Fruit fly (Drosophila melanogaster) whole organism, embryonic: Measurements from ENCODE around the gene CG31245.

Source experiments
- Ada2b ChIP-seq: fragments of 200-800 bp; sonication (Bioruptor generic); IDR thresholded peaks from 2 replicates; pipeline ENCODE4 v1.3.6; 2022; ENCODE audit warnings: missing biosample characterization, missing genetic modification characterization
- Atf6 ChIP-seq: fragments of 200-800 bp; sonication (Bioruptor generic); IDR thresholded peaks from 2 replicates; pipeline ENCODE4 v1.3.6; 2022; ENCODE audit warnings: missing biosample characterization, missing genetic modification characterization
- CG10462 ChIP-seq: fragments of 200-800 bp; sonication (Bioruptor generic); optimal IDR thresholded peaks from 2 replicates; lab custom pipeline; 2016; ENCODE audit warnings: missing biosample characterization, missing genetic modification characterization
- CG10959 ChIP-seq: fragments of 200-800 bp; sonication (Bioruptor generic); IDR thresholded peaks from 2 replicates; pipeline ENCODE4 v1.3.6; 2022; ENCODE audit warnings: missing biosample characterization, missing genetic modification characterization
- CG13287 ChIP-seq: fragments of 200-800 bp; sonication (Bioruptor generic); IDR thresholded peaks from 2 replicates; pipeline ENCODE4 v1.3.6; 2022; ENCODE audit warnings: missing biosample characterization, missing genetic modification characterization; ENCODE audit not compliant: partially characterized antibody
- CG15514 ChIP-seq: fragments of 200-800 bp; sonication (Bioruptor generic); optimal IDR thresholded peaks from 3 replicates; lab custom pipeline; 2017; ENCODE audit warnings: missing biosample characterization, missing genetic modification characterization, mild to moderate bottlenecking, moderate library complexity, missing genetic modification reagents
- CG15601 ChIP-seq: fragments of 200-800 bp; sonication (Bioruptor generic); optimal IDR thresholded peaks from 3 replicates; lab custom pipeline; 2019; ENCODE audit warnings: missing biosample characterization, mild to moderate bottlenecking, missing genetic modification characterization, moderate library complexity
- CG17359 ChIP-seq: fragments of 200-800 bp; sonication (Bioruptor generic); optimal IDR thresholded peaks from 3 replicates; lab custom pipeline; 2018; ENCODE audit warnings: missing biosample characterization, mild to moderate bottlenecking, missing genetic modification characterization, moderate library complexity
- CG17912 ChIP-seq: fragments of 200-800 bp; sonication (Bioruptor generic); optimal IDR thresholded peaks from 2 replicates; lab custom pipeline; 2018; ENCODE audit warnings: missing biosample characterization, mild to moderate bottlenecking, missing genetic modification characterization
- CG2199 ChIP-seq: fragments of 200-800 bp; sonication (Bioruptor generic); IDR thresholded peaks from 3 replicates; pipeline ENCODE4 v1.3.6; 2022; ENCODE audit warnings: missing biosample characterization, missing genetic modification characterization
- CG31441 ChIP-seq: fragments of 200-800 bp; sonication (Bioruptor generic); IDR thresholded peaks from 2 replicates; pipeline ENCODE4 v1.3.6; 2022; ENCODE audit warnings: missing biosample characterization, missing genetic modification characterization
- CG4820 ChIP-seq: fragments of 200-800 bp; sonication (Bioruptor generic); optimal IDR thresholded peaks from 3 replicates; lab custom pipeline; 2016; ENCODE audit warnings: missing biosample characterization, missing genetic modification characterization
- CG6175 ChIP-seq: fragments of 200-800 bp; sonication (Bioruptor generic); IDR thresholded peaks from 3 replicates; pipeline ENCODE4 v1.3.6; 2022; ENCODE audit warnings: missing biosample characterization, missing genetic modification characterization
- CG6272 ChIP-seq: fragments of 200-800 bp; sonication (Bioruptor generic); IDR thresholded peaks from 2 replicates; pipeline ENCODE4 v1.3.6; 2022; ENCODE audit warnings: missing biosample characterization, missing genetic modification characterization
- CG6689 ChIP-seq: fragments of 200-800 bp; sonication (Bioruptor generic); IDR thresholded peaks from 2 replicates; pipeline ENCODE4 v1.3.6; 2022; ENCODE audit warnings: missing biosample characterization, missing genetic modification characterization
- CG7372 ChIP-seq: fragments of 200-800 bp; sonication (Bioruptor generic); IDR thresholded peaks from 2 replicates; pipeline ENCODE4 v1.3.6; 2022; ENCODE audit warnings: missing biosample characterization, missing genetic modification characterization
- Dbx ChIP-seq: fragments of 200-800 bp; sonication (Bioruptor generic); IDR thresholded peaks from 3 replicates; pipeline ENCODE4 v1.3.6; 2022; ENCODE audit warnings: missing biosample characterization, missing genetic modification characterization
- Dip3 ChIP-seq: fragments of 200-800 bp; sonication (Bioruptor generic); optimal IDR thresholded peaks from 3 replicates; lab custom pipeline; 2016; ENCODE audit warnings: missing biosample characterization, missing genetic modification characterization
- Dll ChIP-seq: fragments of 200-800 bp; sonication (Bioruptor generic); IDR thresholded peaks from 4 replicates; pipeline ENCODE4 v1.3.6; 2022; ENCODE audit warnings: missing biosample characterization, missing genetic modification characterization; ENCODE audit not compliant: partially characterized antibody
- Kr ChIP-seq: fragments of 200-800 bp; sonication (Bioruptor generic); optimal IDR thresholded peaks from 2 replicates; lab custom pipeline; 2017; ENCODE audit warnings: missing biosample characterization, mild to moderate bottlenecking, missing genetic modification characterization
- MBD-R2 ChIP-seq: fragments of 200-800 bp; sonication (Bioruptor generic); IDR thresholded peaks from 2 replicates; pipeline ENCODE4 v1.3.6; 2022; ENCODE audit warnings: missing biosample characterization, missing genetic modification characterization
- Scr ChIP-seq: fragments of 200-800 bp; sonication (Bioruptor generic); IDR thresholded peaks from 2 replicates; pipeline ENCODE4 v1.3.6; 2022; ENCODE audit warnings: missing biosample characterization, missing genetic modification characterization; ENCODE audit not compliant: partially characterized antibody
- Sry-β ChIP-seq: fragments of 200-800 bp; sonication (Bioruptor generic); optimal IDR thresholded peaks from 2 replicates; lab custom pipeline; 2018; ENCODE audit warnings: missing biosample characterization, mild to moderate bottlenecking, missing genetic modification characterization, moderate library complexity
- Sry-δ ChIP-seq: fragments of 200-800 bp; sonication (Bioruptor generic); optimal IDR thresholded peaks from 2 replicates; lab custom pipeline; 2016; ENCODE audit warnings: missing biosample characterization, missing genetic modification characterization
- Taf1 ChIP-seq: fragments of 200-800 bp; sonication (Bioruptor generic); IDR thresholded peaks from 2 replicates; pipeline ENCODE4 v1.3.6; 2022; ENCODE audit warnings: missing biosample characterization, missing genetic modification characterization
- Usf ChIP-seq: fragments of 200-800 bp; sonication (Bioruptor generic); optimal IDR thresholded peaks from 2 replicates; lab custom pipeline; 2017; ENCODE audit warnings: missing genotype, missing biosample characterization, missing genetic modification characterization
- az2 ChIP-seq: fragments of 200-800 bp; sonication (Bioruptor generic); optimal IDR thresholded peaks from 3 replicates; lab custom pipeline; 2016; ENCODE audit warnings: missing biosample characterization, missing genetic modification characterization
- bbx ChIP-seq: fragments of 200-800 bp; sonication (Bioruptor generic); IDR thresholded peaks from 2 replicates; pipeline ENCODE4 v1.3.6; 2022; ENCODE audit warnings: missing biosample characterization, missing genetic modification characterization; ENCODE audit not compliant: partially characterized antibody
- chinmo ChIP-seq: fragments of 200-800 bp; sonication (Bioruptor generic); IDR thresholded peaks from 4 replicates; pipeline ENCODE4 v1.3.6; 2022; ENCODE audit warnings: missing biosample characterization, missing genetic modification characterization; ENCODE audit not compliant: partially characterized antibody
- chn ChIP-seq: fragments of 200-800 bp; sonication (Bioruptor generic); optimal IDR thresholded peaks from 2 replicates; lab custom pipeline; 2016; ENCODE audit warnings: missing biosample characterization, missing genetic modification characterization
- crol ChIP-seq: fragments of 200-800 bp; sonication (Bioruptor generic); IDR thresholded peaks from 2 replicates; pipeline ENCODE4 v1.3.6; 2022; ENCODE audit warnings: missing biosample characterization, missing genetic modification characterization
- da ChIP-seq: fragments of 200-800 bp; sonication (Bioruptor generic); optimal IDR thresholded peaks from 2 replicates; lab custom pipeline; 2016; ENCODE audit warnings: missing biosample characterization, missing genetic modification characterization
- dimm ChIP-seq: fragments of 200-800 bp; sonication (Bioruptor generic); IDR thresholded peaks from 2 replicates; pipeline ENCODE4 v1.3.6; 2022; ENCODE audit warnings: missing biosample characterization, missing genetic modification characterization
- ems ChIP-seq: fragments of 200-800 bp; sonication (Bioruptor generic); optimal IDR thresholded peaks from 3 replicates; lab custom pipeline; 2016; ENCODE audit warnings: missing biosample characterization, missing genetic modification characterization
- fd3F ChIP-seq: fragments of 200-800 bp; sonication (Bioruptor generic); optimal IDR thresholded peaks from 2 replicates; lab custom pipeline; 2018; ENCODE audit warnings: missing biosample characterization, mild to moderate bottlenecking, missing genetic modification characterization, moderate library complexity
- ftz-f1 ChIP-seq: fragments of 200-800 bp; sonication (Bioruptor generic); optimal IDR thresholded peaks from 2 replicates; lab custom pipeline; 2016; ENCODE audit warnings: missing biosample characterization, missing genetic modification characterization
- fu2 ChIP-seq: fragments of 200-800 bp; sonication (Bioruptor generic); optimal IDR thresholded peaks from 2 replicates; lab custom pipeline; 2016; ENCODE audit warnings: missing biosample characterization, missing genetic modification characterization
- grn ChIP-seq: fragments of 200-800 bp; sonication (Bioruptor generic); optimal IDR thresholded peaks from 3 replicates; lab custom pipeline; 2017; ENCODE audit warnings: missing biosample characterization, missing genetic modification characterization
- her ChIP-seq: fragments of 200-800 bp; sonication (Bioruptor generic); optimal IDR thresholded peaks from 2 replicates; lab custom pipeline; 2016; ENCODE audit warnings: missing biosample characterization, missing genetic modification characterization
- jing ChIP-seq: fragments of 200-800 bp; sonication (Bioruptor generic); optimal IDR thresholded peaks from 2 replicates; lab custom pipeline; 2018; ENCODE audit warnings: missing biosample characterization, mild to moderate bottlenecking, missing genetic modification characterization
- luna ChIP-seq: fragments of 200-800 bp; sonication (Bioruptor generic); optimal IDR thresholded peaks from 2 replicates; lab custom pipeline; 2016; ENCODE audit warnings: missing biosample characterization, missing genetic modification characterization
- mam ChIP-seq: fragments of 200-800 bp; sonication (Bioruptor generic); optimal IDR thresholded peaks from 3 replicates; lab custom pipeline; 2016; ENCODE audit warnings: missing biosample characterization, missing genetic modification characterization
- pb ChIP-seq: fragments of 200-800 bp; sonication (Bioruptor generic); optimal IDR thresholded peaks from 3 replicates; lab custom pipeline; 2016; ENCODE audit warnings: missing biosample characterization, missing genetic modification characterization
- pho ChIP-seq: fragments of 200-800 bp; sonication (Bioruptor generic); optimal IDR thresholded peaks from 2 replicates; lab custom pipeline; 2016; ENCODE audit warnings: missing biosample characterization, missing genetic modification characterization
- pzg ChIP-seq: fragments of 200-800 bp; sonication (Bioruptor generic); optimal IDR thresholded peaks from 3 replicates; lab custom pipeline; 2018; ENCODE audit warnings: missing biosample characterization, mild to moderate bottlenecking, missing genetic modification characterization, moderate library complexity
- sd ChIP-seq: fragments of 200-800 bp; sonication (Bioruptor generic); optimal IDR thresholded peaks from 3 replicates; lab custom pipeline; 2018; ENCODE audit warnings: missing biosample characterization, mild to moderate bottlenecking, missing genetic modification characterization, moderate library complexity
- sens-2 ChIP-seq: fragments of 200-800 bp; sonication (Bioruptor generic); IDR thresholded peaks from 2 replicates; pipeline ENCODE4 v1.3.6; 2022; ENCODE audit warnings: missing biosample characterization, missing genetic modification characterization
- slbo ChIP-seq: fragments of 200-800 bp; sonication (Bioruptor generic); IDR thresholded peaks from 2 replicates; pipeline ENCODE4 v1.3.6; 2022; ENCODE audit warnings: missing biosample characterization, missing genetic modification characterization
- slp2 ChIP-seq: fragments of 200-800 bp; sonication (Bioruptor generic); optimal IDR thresholded peaks from 2 replicates; lab custom pipeline; 2016; ENCODE audit warnings: missing biosample characterization, missing genetic modification characterization
- sna ChIP-seq: fragments of 200-800 bp; sonication (Bioruptor generic); IDR thresholded peaks from 2 replicates; pipeline ENCODE4 v1.3.6; 2022; ENCODE audit warnings: missing biosample characterization, missing genetic modification characterization; ENCODE audit not compliant: partially characterized antibody
- zen2 ChIP-seq: fragments of 200-800 bp; sonication (Bioruptor generic); IDR thresholded peaks from 3 replicates; pipeline ENCODE4 v1.3.6; 2022; ENCODE audit warnings: missing biosample characterization, missing genetic modification characterization; ENCODE audit not compliant: partially characterized antibody
- zf30C ChIP-seq: fragments of 200-800 bp; sonication (Bioruptor generic); optimal IDR thresholded peaks from 3 replicates; lab custom pipeline; 2018; ENCODE audit warnings: missing biosample characterization, mild to moderate bottlenecking, missing genetic modification characterization

CG31245 gene

dm6 chr3R:19404296-19404695 is 27.3 kb upstream of the CG31245 start:
- TF ChIP-seq CG31441 (GFP tag; lab: Robert Waterston, UW), result no peak
- TF ChIP-seq dimm, result no peak
- TF ChIP-seq crol, result no peak
- 0 out of 2 replicates have a peak, but pooled peaks have one; percentile 23 for TF ChIP-seq bbx (GFP tag; lab: Robert Waterston, UW)
- TF ChIP-seq Usf (GFP tag; lab: Kevin White, UChicago), result no peak
- TF ChIP-seq CG10959 (GFP tag; lab: Robert Waterston, UW), result no peak
- no peak for TF ChIP-seq az2 (GFP tag; lab: Kevin White, UChicago)
- TF ChIP-seq CG17359, result no peak
- TF ChIP-seq luna (GFP tag; lab: Kevin White, UChicago), result no peak
- TF ChIP-seq zen2, result 0 out of 3 replicates have a peak, but pooled peaks have one; percentile 22
- no peak for TF ChIP-seq CG10462 (GFP tag; lab: Kevin White, UChicago)
- TF ChIP-seq CG15601 (tag; lab: Kevin White, UChicago), result no peak
- no peak for TF ChIP-seq Dbx (GFP tag; lab: Robert Waterston, UW)
- no peak for TF ChIP-seq CG4820 (GFP tag; lab: Kevin White, UChicago)
- TF ChIP-seq grn (GFP tag; lab: Kevin White, UChicago), result no peak
- TF ChIP-seq CG13287 (GFP tag; lab: Robert Waterston, UW), result peak; percentile 15; the same call in 1 of the 2 replicates
- TF ChIP-seq Ada2b (GFP tag; lab: Robert Waterston, UW), result no peak
- 0 out of 4 replicates have a peak, but pooled peaks have one; percentile 35 for TF ChIP-seq Dll (GFP tag; lab: Robert Waterston, UW)
- peak; percentile 63 for TF ChIP-seq MBD-R2 (GFP tag; lab: Robert Waterston, UW)
- no peak for TF ChIP-seq slp2 (GFP tag; lab: Kevin White, UChicago)
- peak; percentile 98 for TF ChIP-seq CG15514 (GFP tag; lab: Kevin White, UChicago)
- TF ChIP-seq jing (GFP tag; lab: Kevin White, UChicago), result no peak
- TF ChIP-seq Kr (GFP tag; lab: Kevin White, UChicago), result no peak
- TF ChIP-seq CG6689 (GFP tag; lab: Robert Waterston, UW), result peak; percentile 36; the same call in 1 of the 2 replicates
- no peak for TF ChIP-seq CG6272 (GFP tag; lab: Robert Waterston, UW)
- no peak for TF ChIP-seq ems (GFP tag; lab: Kevin White, UChicago)
- TF ChIP-seq pho (GFP tag; lab: Kevin White, UChicago), result no peak
- TF ChIP-seq sens-2, result no peak
- no peak for TF ChIP-seq Atf6 (GFP tag; lab: Robert Waterston, UW)
- peak; percentile 24 for TF ChIP-seq Sry-β (GFP tag; lab: Kevin White, UChicago)
- no peak for TF ChIP-seq fd3F (GFP tag; lab: Kevin White, UChicago)
- TF ChIP-seq chinmo (GFP tag; lab: Robert Waterston, UW), result no peak
- peak; percentile 34 for TF ChIP-seq Scr (GFP tag; lab: Robert Waterston, UW)
- no peak for TF ChIP-seq pb (GFP tag; lab: Kevin White, UChicago)
- no peak for TF ChIP-seq CG17912
- no peak for TF ChIP-seq ftz-f1 (GFP tag; lab: Kevin White, UChicago)
- TF ChIP-seq slbo (GFP tag; lab: Robert Waterston, UW), result no peak
- peak; percentile 48; the same call in 1 of the 2 replicates for TF ChIP-seq sna
- no peak for TF ChIP-seq Dip3 (GFP tag; lab: Kevin White, UChicago)
- no peak for TF ChIP-seq sd
- TF ChIP-seq pzg (GFP tag; lab: Kevin White, UChicago), result peak; percentile 16
- TF ChIP-seq CG7372 (GFP tag; lab: Robert Waterston, UW), result no peak
- TF ChIP-seq mam, result no peak
- no peak for TF ChIP-seq her (GFP tag; lab: Kevin White, UChicago)
- no peak for TF ChIP-seq Taf1 (GFP tag; lab: Robert Waterston, UW)
- TF ChIP-seq da (GFP tag; lab: Kevin White, UChicago), result no peak
- peak; percentile 66; the same call in 2 of the 3 replicates for TF ChIP-seq CG6175 (GFP tag; lab: Robert Waterston, UW)
- no peak for TF ChIP-seq zf30C (GFP tag; lab: Kevin White, UChicago)
- TF ChIP-seq CG2199 (GFP tag; lab: Robert Waterston, UW), result 0 out of 3 replicates have a peak, but pooled peaks have one; percentile 17
- no peak for TF ChIP-seq chn
- no peak for TF ChIP-seq fu2 (GFP tag; lab: Kevin White, UChicago)
- TF ChIP-seq Sry-δ (GFP tag; lab: Kevin White, UChicago), result peak; percentile 6
